Fruit fly (Drosophila melanogaster): ENCODE data around the gene Cad87A.

Cad87A gene

dm6 chr3R:11937427-11938114 lies 11.4 kb downstream of the Cad87A start:
- TF ChIP-seq cnc (optimal IDR thresholded peaks at IDR 0.05) (no peak), CG7045 (GFP tag; optimal IDR thresholded peaks at IDR 0.05) (no peak), Mnt (GFP tag; optimal IDR thresholded peaks at IDR 0.05) (no peak), bab1 (GFP tag; optimal IDR thresholded peaks at IDR 0.05) (no peak), CG12768 (GFP tag; optimal IDR thresholded peaks at IDR 0.05) (no peak), Clk (GFP tag; optimal IDR thresholded peaks at IDR 0.05) (no peak), CG5204 (GFP tag; optimal IDR thresholded peaks at IDR 0.05) (no peak), pad (GFP tag; optimal IDR thresholded peaks at IDR 0.05) (no peak)

- no peak for TF ChIP-seq CG5204 (GFP tag; optimal IDR thresholded peaks at IDR 0.05)
- no peak for TF ChIP-seq bab1 (GFP tag; optimal IDR thresholded peaks at IDR 0.05)
- TF ChIP-seq CG1620 (GFP tag; optimal IDR thresholded peaks at IDR 0.05) = no peak
- no peak for TF ChIP-seq CG14711 (tag; optimal IDR thresholded peaks at IDR 0.05)
- TF ChIP-seq CG12768 (GFP tag; optimal IDR thresholded peaks at IDR 0.05) = no peak
- TF ChIP-seq pad (GFP tag; optimal IDR thresholded peaks at IDR 0.05) = no peak
- no peak for TF ChIP-seq tj (GFP tag; optimal IDR thresholded peaks at IDR 0.05)
- no peak for TF ChIP-seq kay (GFP tag; ENCODE audit: borderline replicate concordance)
- no peak for TF ChIP-seq cnc (optimal IDR thresholded peaks at IDR 0.05)
- no peak for TF ChIP-seq Crg-1 (GFP tag; optimal IDR thresholded peaks at IDR 0.05)
These were observed 15.0 kb downstream of the Cad87A start for dm6 chr3R:11933903-11934302.

- no peak for TF ChIP-seq tj (GFP tag; optimal IDR thresholded peaks at IDR 0.05)
- TF ChIP-seq CG1620 (GFP tag; optimal IDR thresholded peaks at IDR 0.05) = no peak
- no peak for TF ChIP-seq Crg-1 (GFP tag; optimal IDR thresholded peaks at IDR 0.05)
- no peak for TF ChIP-seq CG5204 (GFP tag; optimal IDR thresholded peaks at IDR 0.05)
- no peak for TF ChIP-seq toe (GFP tag; optimal IDR thresholded peaks at IDR 0.05)
- no peak for TF ChIP-seq Clk (GFP tag; optimal IDR thresholded peaks at IDR 0.05)
- no peak for TF ChIP-seq CG12768 (GFP tag; optimal IDR thresholded peaks at IDR 0.05)
- no peak for TF ChIP-seq cic (GFP tag; optimal IDR thresholded peaks at IDR 0.05)
These were observed 18.0 kb downstream of the Cad87A start, which contains the start of gene CG14731 for dm6 chr3R:11930962-11931361. Gene CG14731, plus strand, starts transcription at chr3R:11931262.

- TF ChIP-seq CG12768 (GFP tag; optimal IDR thresholded peaks at IDR 0.05) = no peak
These were observed 28.3 kb downstream of the Cad87A start for dm6 chr3R:11920605-11921004.

dm6 chr3R:11902893-11903292 lies 46.0 kb downstream of the Cad87A start:
- TF ChIP-seq toe (GFP tag; optimal IDR thresholded peaks at IDR 0.05) (no peak), cic (GFP tag; optimal IDR thresholded peaks at IDR 0.05) (no peak), Clk (GFP tag; optimal IDR thresholded peaks at IDR 0.05) (no peak), Crg-1 (GFP tag; optimal IDR thresholded peaks at IDR 0.05) (no peak), pad (GFP tag; optimal IDR thresholded peaks at IDR 0.05) (no peak), ovo (GFP tag; optimal IDR thresholded peaks at IDR 0.05) (no peak), Mnt (GFP tag; optimal IDR thresholded peaks at IDR 0.05) (no peak), CG1620 (GFP tag; optimal IDR thresholded peaks at IDR 0.05) (no peak), cnc (optimal IDR thresholded peaks at IDR 0.05) (no peak), CG11617 (GFP tag; optimal IDR thresholded peaks at IDR 0.05) (no peak), Hr96 (GFP tag; optimal IDR thresholded peaks at IDR 0.05) (no peak), bab1 (GFP tag; optimal IDR thresholded peaks at IDR 0.05) (no peak), CG5204 (GFP tag; optimal IDR thresholded peaks at IDR 0.05) (no peak), CG12768 (GFP tag; optimal IDR thresholded peaks at IDR 0.05) (no peak), CG7045 (GFP tag; optimal IDR thresholded peaks at IDR 0.05) (no peak), CG33017 (tag; optimal IDR thresholded peaks at IDR 0.05) (no peak)

dm6 chr3R:11897282-11897681 lies 51.6 kb downstream of the Cad87A start, which contains the start of gene CG34307:
Gene CG34307, plus strand, starts transcription at chr3R:11897582.
- TF ChIP-seq kay (GFP tag; ENCODE audit: borderline replicate concordance) (no peak), CG7045 (GFP tag; optimal IDR thresholded peaks at IDR 0.05) (no peak), CG12768 (GFP tag; optimal IDR thresholded peaks at IDR 0.05) (no peak), cnc (optimal IDR thresholded peaks at IDR 0.05) (no peak), tj (GFP tag; optimal IDR thresholded peaks at IDR 0.05) (no peak), Crg-1 (GFP tag; optimal IDR thresholded peaks at IDR 0.05) (no peak), bab1 (GFP tag; optimal IDR thresholded peaks at IDR 0.05) (no peak), CG7101 (tag; optimal IDR thresholded peaks at IDR 0.05) (no peak), CG14711 (tag; optimal IDR thresholded peaks at IDR 0.05) (no peak), CG1620 (GFP tag; optimal IDR thresholded peaks at IDR 0.05) (no peak), CG5204 (GFP tag; optimal IDR thresholded peaks at IDR 0.05) (no peak)

dm6 chr3R:11893197-11893596 lies 55.7 kb downstream of the Cad87A start, which contains the start of gene Dnali1:
Gene Dnali1, minus strand, starts transcription at chr3R:11893297.
- TF ChIP-seq toe (GFP tag; optimal IDR thresholded peaks at IDR 0.05) (no peak), CG33017 (tag; optimal IDR thresholded peaks at IDR 0.05) (no peak)

All from whole organism, adult.